Worm (Caenorhabditis elegans) whole organism, L1 larva: ENCODE results near the gene sdz-38.

Experiments
- C16A3.4 ChIP-seq: fragments of 150-350 bp; optimal IDR thresholded peaks from 2 replicates; lab custom pipeline; 2014; ENCODE audit warnings: missing biosample characterization, missing genetic modification characterization
- alr-1 ChIP-seq: fragments of 200-800 bp; sonication (Bioruptor generic); optimal IDR thresholded peaks from 2 replicates; lab custom pipeline; 2018; ENCODE audit warnings: borderline replicate concordance, mild to moderate bottlenecking, missing genetic modification characterization, missing compliant biosample characterization
- ceh-63 ChIP-seq: fragments of 200-800 bp; sonication (Bioruptor generic); optimal IDR thresholded peaks from 2 replicates; lab custom pipeline; 2018; ENCODE audit warnings: mild to moderate bottlenecking, missing genetic modification characterization, missing compliant biosample characterization
- ceh-90 ChIP-seq: sonication (generic microtip); optimal IDR thresholded peaks from 2 replicates; lab custom pipeline; 2016; ENCODE audit warnings: missing genetic modification characterization, missing compliant biosample characterization
- dsc-1 ChIP-seq: sonication (generic microtip); optimal IDR thresholded peaks from 2 replicates; lab custom pipeline; 2016; ENCODE audit warnings: mild to moderate bottlenecking, missing genetic modification characterization, missing compliant biosample characterization
- egl-13 ChIP-seq: sonication (generic microtip); optimal IDR thresholded peaks from 2 replicates; lab custom pipeline; 2016; ENCODE audit warnings: missing genotype, missing genetic modification reagents, missing genetic modification characterization, missing compliant biosample characterization
- egl-27 ChIP-seq, 2 experiments: fragments of 150-350 bp in 1 of 2; sonication (generic microtip); optimal IDR thresholded peaks; 3 replicates each; lab custom pipeline; 2017 to 2018; ENCODE audit warnings: missing biosample characterization in 2 of 2, missing genetic modification characterization in 2 of 2, missing genetic modification reagents in 2 of 2
- hlh-4 ChIP-seq: sonication (generic microtip); optimal IDR thresholded peaks from 2 replicates; lab custom pipeline; 2016; ENCODE audit warnings: mild to moderate bottlenecking, missing genetic modification characterization, missing compliant biosample characterization
- lin-15B ChIP-seq: fragments of 150-350 bp; sonication (generic microtip); optimal IDR thresholded peaks from 3 replicates; lab custom pipeline; 2014; ENCODE audit warnings: missing biosample characterization, missing genetic modification characterization
- nhr-76 ChIP-seq: sonication (generic microtip); optimal IDR thresholded peaks from 2 replicates; lab custom pipeline; 2017; ENCODE audit warnings: missing biosample characterization, missing genetic modification characterization
- unc-62 ChIP-seq: fragments of 150-350 bp; optimal IDR thresholded peaks from 2 replicates; lab custom pipeline; 2014; ENCODE audit warnings: missing biosample characterization, missing genetic modification reagents, missing genetic modification characterization

DNA sequence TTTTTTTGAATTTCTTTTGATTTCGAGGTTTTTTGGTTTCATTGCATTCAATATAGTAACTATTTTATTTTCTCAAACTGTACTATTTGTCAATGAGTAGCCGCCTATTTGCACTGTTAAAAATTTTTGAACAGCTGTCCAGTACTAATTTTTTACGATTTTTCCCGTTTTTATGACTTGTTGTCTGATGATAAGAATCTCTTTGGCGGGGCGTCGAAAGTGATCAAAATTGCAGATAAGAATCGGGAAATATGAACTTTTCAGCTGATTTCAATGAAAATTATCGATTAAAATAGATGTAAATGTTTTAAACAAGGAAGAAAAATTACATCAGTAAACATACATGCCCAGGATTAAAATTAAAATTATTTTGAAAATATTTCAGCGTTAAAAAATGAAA, 7.5 kb downstream of the sdz-38 start:
- TF ChIP-seq ceh-90 (tag; lab: Kevin White, UChicago) = no peak
- TF ChIP-seq ceh-63 (GFP tag; lab: Kevin White, UChicago) = no peak
- TF ChIP-seq egl-27 (tag; optimal IDR thresholded peaks at IDR 0.05; lab: Kevin White, UChicago) = no peak
- no peak for TF ChIP-seq alr-1 (tag; lab: Kevin White, UChicago)
- TF ChIP-seq hlh-4 (tag; lab: Kevin White, UChicago) = no peak
- TF ChIP-seq lin-15B (tag; lab: Kevin White, UChicago) = no peak
- TF ChIP-seq egl-13 (tag; lab: Kevin White, UChicago) = no peak
- no peak for TF ChIP-seq dsc-1 (tag; lab: Kevin White, UChicago)
- TF ChIP-seq nhr-76 (tag; lab: Kevin White, UChicago) = no peak
- no peak for TF ChIP-seq unc-62 (GFP tag; lab: Kevin White, UChicago)
- TF ChIP-seq C16A3.4 (tag; lab: Kevin White, UChicago) = no peak
